Fruit fly (Drosophila melanogaster) S2 (cell line): Measurements from ENCODE around the gene Pde11.

Source experiments
- CG8478 ChIP-seq: fragments of >200 bp; optimal IDR thresholded peaks from 2 replicates; lab custom pipeline; 2018
- CTCF ChIP-seq, 2 experiments: fragments of >200 bp; optimal IDR thresholded peaks; 2 replicates each; lab custom pipeline; 2018

Gene Pde11

DNA sequence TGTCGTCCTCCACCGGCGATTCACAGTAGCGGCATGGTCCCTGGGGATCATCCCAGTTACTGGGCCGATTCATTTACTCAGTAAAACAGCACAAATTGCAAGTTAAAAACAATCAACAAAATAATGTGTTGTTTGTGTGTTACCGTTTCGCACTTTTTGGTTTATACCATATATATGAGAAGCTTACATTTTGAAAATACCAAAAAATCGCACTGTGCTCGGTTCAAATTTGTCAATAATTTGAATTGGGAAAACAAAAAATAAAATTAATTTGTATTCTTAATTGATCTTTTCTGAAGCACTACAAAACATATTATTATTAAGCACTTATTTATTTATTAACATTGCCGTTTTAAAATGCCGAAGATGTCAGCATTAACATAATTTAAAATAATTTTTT lies 22.0 kb upstream of the Pde11 start, which contains the start of gene Atac2:
TSS of gene Atac2 (minus strand) at position 144 of the 400 bp plus-strand sequence.
- TF ChIP-seq CG8478 (no peak), CTCF (optimal IDR thresholded peaks at IDR 0.05; lab: Kevin White, UChicago) (no peak)

dm6 chr2L:18606642-18607041 lies 16.5 kb upstream of the Pde11 start, which contains the start of gene CG10333:
Gene CG10333, plus strand, starts transcription at chr2L:18606832.
- TF ChIP-seq CTCF (optimal IDR thresholded peaks at IDR 0.05; lab: Kevin White, UChicago) = no peak
- TF ChIP-seq CG8478 = no peak

- no peak for TF ChIP-seq CTCF (optimal IDR thresholded peaks at IDR 0.05; lab: Kevin White, UChicago)
- no peak for TF ChIP-seq CG8478
Observed at dm6 chr2L:18605549-18605948, 15.4 kb upstream of the Pde11 start, which contains the start of gene CG31789. Gene CG31789, plus strand, starts transcription at chr2L:18605928.

DNA sequence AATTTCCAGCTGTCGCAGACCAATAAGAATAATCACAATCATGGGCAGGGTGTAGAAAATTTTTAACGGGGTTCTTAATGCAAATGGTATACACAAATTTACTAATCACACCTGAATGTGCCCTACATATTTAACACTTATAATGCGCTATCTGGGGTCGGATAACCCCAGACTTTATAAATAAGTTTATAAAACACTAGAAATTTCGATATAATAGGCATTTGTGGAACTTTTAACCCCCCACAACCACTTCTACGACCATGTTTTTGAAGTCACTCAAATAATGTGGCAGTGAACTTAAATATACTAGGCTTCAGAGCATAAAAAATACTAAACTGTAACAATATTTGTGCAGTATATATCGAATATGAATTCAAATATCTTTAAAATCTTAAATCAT lies 14.8 kb upstream of the Pde11 start, which contains the start of gene CG10413:
TSS of gene CG10413 (minus strand) at position 264 of the 400 bp plus-strand sequence.
- no peak for TF ChIP-seq CG8478
- no peak for TF ChIP-seq CTCF (optimal IDR thresholded peaks at IDR 0.05; lab: Kevin White, UChicago)

DNA sequence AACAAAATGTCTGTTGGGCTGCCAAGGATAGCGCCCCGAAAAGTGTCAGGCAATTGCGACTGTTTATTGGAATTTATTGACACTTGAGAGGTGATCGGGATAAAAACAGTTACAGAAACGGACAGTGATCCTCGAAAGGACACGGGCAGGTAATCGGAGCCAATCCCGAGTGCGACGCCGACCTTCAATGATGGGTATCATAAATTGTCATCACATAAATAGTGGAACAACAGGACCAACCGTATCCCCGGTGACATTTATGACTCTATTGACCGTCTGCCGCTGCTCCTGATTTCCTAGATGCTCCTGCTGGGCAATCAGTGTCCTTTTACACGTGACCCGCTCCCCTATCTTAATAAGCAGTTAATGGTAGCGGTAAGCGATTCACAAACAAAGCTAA lies 9.0 kb upstream of the Pde11 start:
- TF ChIP-seq CG8478 (no peak), CTCF (optimal IDR thresholded peaks at IDR 0.05; lab: Kevin White, UChicago) (no peak)

- no peak for TF ChIP-seq CTCF (optimal IDR thresholded peaks at IDR 0.05; lab: Kevin White, UChicago)
- TF ChIP-seq CG8478 = no peak
Observed at dm6 chr2L:18598150-18598723, 8.1 kb upstream of the Pde11 start.

DNA sequence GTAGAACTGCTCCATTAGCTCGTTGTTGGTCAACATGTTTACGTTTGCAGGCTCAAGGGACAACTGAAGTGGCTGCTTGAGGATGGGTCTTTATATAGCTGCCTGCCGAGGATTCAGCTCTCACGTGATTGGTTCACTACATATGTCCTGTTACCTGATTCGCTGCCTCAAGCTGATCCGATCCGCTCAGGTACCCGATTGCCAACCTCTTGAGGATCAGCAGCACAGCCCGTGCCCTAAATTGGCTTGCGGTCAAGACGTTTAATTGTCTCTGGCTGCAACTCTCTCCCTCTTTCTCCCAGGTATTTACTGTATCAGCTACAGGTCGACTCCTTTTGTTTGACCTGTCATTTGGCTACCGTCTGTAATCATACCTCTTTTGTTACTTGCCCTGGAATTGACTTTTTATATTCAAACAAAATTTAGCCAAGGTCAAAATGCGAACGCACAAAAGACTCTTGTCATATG lies 6.8 kb upstream of the Pde11 start, which contains the start of gene amos:
TSS of gene amos (minus strand) at position 51 of the 468 bp plus-strand sequence.
- TF ChIP-seq CTCF (optimal IDR thresholded peaks at IDR 0.05; lab: Kevin White, UChicago) (no peak), CG8478 (no peak)

DNA sequence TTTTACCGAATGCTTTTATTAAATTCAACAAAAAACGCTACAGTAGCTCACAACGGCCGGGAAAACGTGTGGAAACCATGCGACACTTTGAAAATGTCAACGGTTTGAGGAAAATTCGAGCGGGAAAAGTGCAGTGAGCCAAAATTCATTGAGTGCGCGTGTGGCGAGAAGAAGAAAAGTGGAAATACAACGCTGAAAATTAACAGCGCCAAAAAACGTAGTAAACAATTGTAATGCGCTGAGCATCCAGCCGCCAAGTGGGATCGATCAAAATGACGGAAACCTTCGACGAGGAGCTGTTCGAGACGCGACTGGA lies 758 bp upstream of the Pde11 start:
- no peak for TF ChIP-seq CTCF (optimal IDR thresholded peaks at IDR 0.05; lab: Kevin White, UChicago)
- no peak for TF ChIP-seq CG8478

DNA sequence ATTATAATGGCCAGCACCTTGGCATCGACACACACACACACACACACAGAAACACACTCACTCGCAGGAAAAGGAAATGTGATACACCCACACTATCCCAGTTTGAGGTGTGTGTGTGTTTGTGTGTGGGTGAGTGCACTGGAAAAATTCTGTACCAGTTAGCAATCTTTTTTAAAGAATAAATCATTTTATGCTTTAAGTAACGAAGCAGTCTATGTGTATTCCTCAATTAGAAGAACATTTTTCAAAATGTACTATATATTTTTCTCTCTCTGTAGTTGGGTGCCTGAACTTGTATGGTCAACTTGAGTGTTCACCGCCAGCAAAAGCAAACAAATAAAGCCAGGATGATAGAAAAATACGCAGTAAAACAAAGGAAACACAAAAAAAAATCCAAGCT lies 5.5 kb downstream of the Pde11 start:
- TF ChIP-seq CTCF (optimal IDR thresholded peaks at IDR 0.05; lab: Kevin White, UChicago) (no peak), CG8478 (no peak)

- TF ChIP-seq CG8478 = no peak
- no peak for TF ChIP-seq CTCF (optimal IDR thresholded peaks at IDR 0.05; lab: Kevin White, UChicago)
Observed at dm6 chr2L:18576250-18576649, 13.9 kb downstream of the Pde11 start.

DNA sequence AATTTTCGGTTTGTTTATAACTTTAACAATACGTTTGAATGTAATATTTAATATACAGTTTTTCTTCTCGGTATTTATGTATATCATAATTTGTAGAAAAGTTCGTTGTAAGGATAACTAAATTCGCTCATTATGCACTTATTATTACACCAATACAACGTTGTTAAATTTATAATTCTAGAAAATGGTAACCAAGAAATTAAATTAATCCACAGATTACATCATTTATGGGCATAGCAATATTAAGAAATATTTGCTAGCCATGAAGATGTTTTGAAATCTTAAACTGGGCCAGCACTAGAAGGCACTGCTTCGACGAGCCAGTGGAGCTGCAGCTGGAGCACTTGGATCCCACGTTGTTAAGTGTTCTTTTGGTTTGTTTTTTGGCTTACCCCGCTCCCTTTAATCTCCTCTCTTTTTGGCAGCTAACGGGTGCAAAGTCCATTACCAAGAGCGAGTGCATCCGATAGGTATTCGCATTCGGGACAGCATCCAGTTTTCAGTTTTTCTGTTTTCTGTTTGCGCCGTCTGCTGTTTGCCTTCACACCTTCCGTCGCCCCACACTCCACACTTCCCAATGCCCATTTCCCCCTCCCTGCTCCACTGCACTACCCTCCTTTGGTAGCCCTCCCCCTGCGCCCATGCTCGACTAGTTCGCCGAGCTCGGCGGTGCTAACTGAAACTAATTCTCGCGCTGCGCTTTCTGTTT lies 17.6 kb downstream of the Pde11 start:
- no peak for TF ChIP-seq CG8478
- no peak for TF ChIP-seq CTCF (optimal IDR thresholded peaks at IDR 0.05; lab: Kevin White, UChicago)

DNA sequence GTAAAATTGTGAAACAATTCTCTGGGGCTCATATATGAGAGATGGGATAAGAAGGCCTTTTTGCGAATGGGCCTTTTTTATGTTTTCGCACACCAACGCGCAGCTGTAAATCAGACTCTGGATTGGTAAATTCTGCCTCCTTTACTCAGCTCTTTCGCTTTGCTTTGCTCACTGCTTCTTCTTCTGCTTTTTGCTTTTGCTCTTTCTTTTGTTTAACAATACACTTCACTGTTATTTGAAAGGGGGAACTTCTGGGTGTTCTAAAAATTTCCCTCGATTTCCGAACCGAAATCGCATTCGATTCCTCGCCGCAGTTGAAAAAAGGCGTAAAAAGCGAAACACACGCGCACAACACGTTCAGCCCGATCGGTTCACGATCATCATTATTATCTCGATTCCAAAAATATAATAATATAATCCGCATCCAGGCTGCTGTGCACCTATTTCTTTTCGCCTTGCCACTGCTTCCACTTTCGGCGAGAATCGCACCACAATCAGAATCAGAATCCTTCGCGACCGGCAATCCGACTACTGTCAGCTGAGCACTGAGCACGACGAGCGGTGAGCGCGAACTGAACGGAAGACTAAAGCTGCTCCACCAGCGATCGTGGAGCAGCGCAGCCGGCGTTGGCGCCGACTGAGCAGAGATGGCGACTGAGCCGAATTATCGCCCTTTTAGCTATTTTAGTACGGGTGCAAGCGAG lies 18.3 kb downstream of the Pde11 start:
- TF ChIP-seq CTCF (optimal IDR thresholded peaks at IDR 0.05; lab: Kevin White, UChicago) (no peak), CG8478 (no peak)

dm6 chr2L:18568715-18569114 lies 21.4 kb downstream of the Pde11 start:
- no peak for TF ChIP-seq CG8478
- TF ChIP-seq CTCF (optimal IDR thresholded peaks at IDR 0.05; lab: Kevin White, UChicago) = no peak

dm6 chr2L:18567563-18567962 lies 22.6 kb downstream of the Pde11 start:
- TF ChIP-seq CTCF (optimal IDR thresholded peaks at IDR 0.05; lab: Kevin White, UChicago) (no peak), CG8478 (no peak)

dm6 chr2L:18566235-18567158 lies 23.6 kb downstream of the Pde11 start:
- TF ChIP-seq CTCF (optimal IDR thresholded peaks at IDR 0.05; lab: Kevin White, UChicago) (no peak), CG8478 (no peak)
